Worm (Caenorhabditis elegans) whole organism, dauer: ENCODE measurements around the gene Y49F6A.11.

Source experiments
- unc-62 ChIP-seq: sonication (generic microtip); optimal IDR thresholded peaks from 2 replicates; lab custom pipeline; 2017; ENCODE audit warnings: missing biosample characterization, missing genetic modification reagents, missing genetic modification characterization

Y49F6A.11 gene

DNA sequence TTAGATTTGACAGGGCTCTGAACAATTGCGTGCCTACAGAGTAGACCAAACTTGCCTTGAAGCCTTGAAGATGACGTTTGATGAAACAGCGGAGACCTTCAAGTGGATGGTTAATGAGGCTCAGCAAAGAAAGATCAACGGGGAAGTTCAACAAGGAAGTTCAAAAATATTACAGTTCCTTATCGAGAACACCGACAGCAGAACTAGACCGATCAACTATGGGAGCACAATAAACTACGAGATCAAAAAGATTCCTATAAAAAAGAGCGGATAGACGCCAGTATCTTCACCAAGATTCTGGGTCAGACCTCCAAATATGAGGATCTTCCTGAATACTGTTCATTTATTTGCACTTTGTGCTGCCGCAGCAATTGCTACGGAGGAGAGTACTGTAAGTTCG lies 18.9 kb downstream of the Y49F6A.11 start, which contains the start of gene clec-134:
TSS of gene clec-134 (plus strand) at position 301 of the 400 bp plus-strand sequence.
- TF ChIP-seq unc-62, result no peak

DNA sequence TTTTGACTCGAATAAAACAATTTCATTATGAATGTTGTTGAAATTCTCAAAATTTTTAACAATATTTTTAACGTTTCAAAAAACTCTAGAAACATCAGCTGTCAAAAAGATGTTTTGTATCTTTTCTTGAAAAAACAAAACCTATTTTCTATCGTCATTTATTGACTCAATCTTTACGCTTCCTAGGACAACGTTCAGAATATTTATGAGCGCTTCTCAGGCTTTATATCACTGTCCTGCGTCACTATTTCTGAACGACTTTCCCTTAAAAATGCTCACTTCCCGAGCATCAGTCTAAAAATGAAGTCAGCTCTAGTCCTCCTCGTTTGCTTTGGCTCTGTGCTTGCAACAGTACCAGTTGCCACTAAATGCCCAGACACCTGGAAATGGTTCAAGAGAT lies 20.5 kb downstream of the Y49F6A.11 start, which contains the start of gene clec-133:
TSS of gene clec-133 (plus strand) at position 301 of the 400 bp plus-strand sequence.
- TF ChIP-seq unc-62, result no peak

DNA sequence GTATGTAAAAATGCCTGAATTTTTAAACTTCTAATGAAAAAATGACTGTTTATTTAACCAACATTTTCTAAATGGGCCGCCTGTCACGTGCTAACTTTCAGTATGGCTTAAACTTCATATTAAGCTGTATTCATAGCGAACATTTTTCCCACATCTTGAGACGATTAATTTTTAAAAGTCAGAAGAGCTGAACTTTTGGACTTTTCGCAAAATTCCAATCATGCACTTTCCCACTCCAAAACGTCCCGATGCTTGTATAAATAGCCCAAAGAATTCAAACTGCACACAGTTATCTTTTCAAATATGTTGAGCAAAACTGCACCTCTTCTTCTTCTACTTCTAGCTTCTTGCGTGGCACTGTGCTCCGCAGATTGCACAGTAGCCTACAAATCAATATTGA lies 21.9 kb downstream of the Y49F6A.11 start, which contains the start of gene clec-132:
TSS of gene clec-132 (plus strand) at position 301 of the 400 bp plus-strand sequence.
- no peak for TF ChIP-seq unc-62

DNA sequence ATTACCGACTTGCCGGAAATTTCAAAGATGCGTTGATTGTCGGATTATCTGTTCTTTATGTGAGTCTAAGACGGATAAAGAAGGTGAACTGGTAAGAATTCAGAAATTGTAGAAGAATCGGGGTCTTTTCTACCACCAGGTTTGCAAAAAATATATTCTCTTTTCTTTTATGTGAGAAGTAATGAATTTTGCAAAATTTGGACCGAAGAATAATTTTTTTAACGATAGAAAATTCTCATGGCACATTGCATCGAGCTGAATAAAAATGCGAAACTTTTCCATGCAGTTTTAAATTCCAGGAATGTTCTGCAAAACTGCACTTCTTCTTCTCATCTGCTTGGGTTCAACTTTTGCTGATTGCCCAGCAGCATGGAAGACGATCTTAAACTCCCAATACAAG lies 25.4 kb downstream of the Y49F6A.11 start, which contains the start of gene clec-130:
TSS of gene clec-130 (plus strand) at position 301 of the 400 bp plus-strand sequence.
- TF ChIP-seq unc-62, result no peak

DNA sequence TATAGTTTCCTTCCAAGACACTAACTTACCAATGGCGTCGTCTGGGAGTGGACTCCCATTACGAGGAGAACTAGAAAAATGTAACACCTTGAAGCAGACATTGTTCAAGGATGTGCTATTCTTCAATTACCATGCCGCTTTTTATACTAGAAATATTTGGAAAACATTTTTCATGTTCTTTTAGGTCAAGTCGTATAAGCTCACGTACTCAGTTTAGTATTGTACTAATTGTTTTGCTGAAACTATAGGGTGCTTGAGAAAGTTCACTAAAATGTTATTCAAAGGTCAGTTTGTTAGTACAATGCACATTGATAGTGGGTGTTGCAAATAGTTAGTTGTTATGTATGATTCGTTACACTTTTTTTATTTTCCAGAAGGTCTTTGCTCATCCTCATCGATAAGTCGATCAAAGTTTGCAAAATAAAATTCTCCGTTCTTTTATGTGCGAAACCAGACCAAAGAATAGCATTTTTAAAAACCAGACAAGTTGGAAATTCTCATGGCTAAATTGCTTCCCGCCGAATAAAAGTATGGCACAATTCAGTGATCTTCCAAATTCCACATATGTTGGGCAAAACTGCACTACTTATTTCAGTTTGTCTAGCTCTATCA lies 27.6 kb downstream of the Y49F6A.11 start, which contains the start of the genes clec-128 and clec-129:
TSS of gene clec-128 (minus strand) at position 101 of the 612 bp plus-strand sequence.
TSS of gene clec-129 (plus strand) at position 562 of the 612 bp plus-strand sequence.
- TF ChIP-seq unc-62, result no peak

DNA sequence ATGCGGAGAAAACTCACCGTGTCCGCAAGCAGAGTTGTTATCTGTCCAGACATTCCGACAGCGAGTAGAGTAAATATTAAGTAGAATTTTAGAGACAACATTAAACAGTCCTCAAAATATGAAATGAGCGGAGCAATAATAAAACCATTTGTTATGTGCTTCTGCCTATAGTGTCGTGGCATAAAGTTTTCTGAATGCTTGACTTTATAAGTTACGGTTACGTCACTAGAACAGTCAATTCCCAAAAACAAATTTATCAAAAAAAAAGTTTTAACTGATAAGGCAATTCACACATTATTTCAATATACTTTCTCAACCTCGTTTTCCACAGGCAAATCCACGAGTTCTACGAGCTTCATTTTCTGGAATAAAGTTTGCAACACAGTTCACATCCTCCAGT lies 29.5 kb downstream of the Y49F6A.11 start, which contains the start of gene clec-127:
TSS of gene clec-127 (minus strand) at position 101 of the 400 bp plus-strand sequence.
- TF ChIP-seq unc-62, result no peak

DNA sequence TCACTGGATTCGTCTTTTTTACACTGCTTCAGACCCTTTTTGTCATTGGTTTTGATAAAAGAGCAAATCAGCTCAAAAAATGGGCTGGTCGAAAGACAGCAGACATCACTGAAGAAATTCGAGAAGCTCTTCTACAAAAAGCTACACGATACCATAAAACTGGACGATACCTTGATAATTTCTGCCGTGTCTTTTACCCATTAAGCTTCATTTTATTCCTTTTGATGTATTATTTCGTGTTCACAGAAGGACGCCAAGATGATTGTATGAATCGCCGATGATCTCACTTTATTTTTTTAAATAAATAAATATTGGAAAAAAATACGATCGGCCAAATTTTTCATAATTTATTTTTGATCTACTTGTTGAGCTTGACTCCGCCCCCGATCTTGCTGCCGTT lies 31.6 kb downstream of the Y49F6A.11 start:
- no peak for TF ChIP-seq unc-62

DNA sequence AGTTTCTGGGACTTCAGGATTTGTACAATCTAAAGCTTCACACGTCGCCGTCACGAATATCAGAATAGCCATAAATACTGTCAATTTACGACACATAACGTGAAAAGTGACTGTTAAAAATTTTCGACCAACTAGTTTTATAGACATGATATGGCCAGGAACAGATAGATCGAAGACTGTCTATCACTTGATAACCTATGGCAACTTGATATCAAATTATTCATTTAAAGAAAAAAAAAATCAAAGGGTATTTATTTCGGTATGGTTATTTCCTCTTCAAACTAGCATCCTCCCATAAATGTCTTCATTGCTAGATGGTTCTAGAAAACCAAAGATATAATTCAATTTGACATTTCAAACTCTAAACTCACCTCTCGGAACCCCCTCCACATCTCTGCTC lies 36.2 kb downstream of the Y49F6A.11 start, which contains the start of gene W10G11.3:
TSS of gene W10G11.3 (minus strand) at position 101 of the 400 bp plus-strand sequence.
- TF ChIP-seq unc-62, result no peak

DNA sequence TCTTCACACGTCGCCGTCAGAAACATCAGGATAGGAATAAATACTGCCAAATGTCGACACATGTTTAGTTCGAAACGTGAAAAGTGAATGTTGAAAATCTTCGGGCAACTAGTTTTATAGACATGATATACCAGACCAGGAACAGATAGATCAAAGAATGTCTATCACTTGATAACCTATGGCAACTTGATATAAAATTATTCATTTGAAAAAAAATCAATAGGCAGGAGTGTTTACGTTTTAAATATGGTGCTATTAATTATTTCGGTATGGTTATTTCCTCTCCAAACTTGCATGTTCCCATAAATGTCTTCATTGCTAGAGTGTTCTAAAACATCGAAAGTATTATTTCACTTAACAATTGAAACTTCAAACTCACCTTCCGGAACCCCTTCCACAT lies 37.1 kb downstream of the Y49F6A.11 start, which contains the start of gene W10G11.2:
TSS of gene W10G11.2 (minus strand) at position 101 of the 400 bp plus-strand sequence.
- no peak for TF ChIP-seq unc-62

DNA sequence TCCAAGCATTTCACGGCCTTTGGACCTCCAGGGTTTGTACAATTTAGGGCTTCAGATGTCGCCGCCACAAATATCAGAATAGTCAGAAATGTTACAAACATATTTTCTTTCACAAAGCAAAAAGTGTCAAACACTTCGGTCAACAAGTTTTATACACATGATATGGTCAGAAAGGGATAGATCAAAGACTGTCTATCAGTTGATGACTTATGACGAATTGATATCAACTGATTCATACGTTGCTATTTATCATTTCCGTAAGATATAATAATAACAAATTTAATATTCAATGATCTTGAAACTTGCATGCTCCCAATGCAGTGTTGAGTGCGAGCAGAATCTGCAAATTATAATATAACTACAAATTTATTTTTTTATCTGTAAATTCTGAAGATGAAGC lies 38.0 kb downstream of the Y49F6A.11 start, which contains the start of gene W10G11.1:
TSS of gene W10G11.1 (minus strand) at position 101 of the 400 bp plus-strand sequence.
- TF ChIP-seq unc-62, result no peak

DNA sequence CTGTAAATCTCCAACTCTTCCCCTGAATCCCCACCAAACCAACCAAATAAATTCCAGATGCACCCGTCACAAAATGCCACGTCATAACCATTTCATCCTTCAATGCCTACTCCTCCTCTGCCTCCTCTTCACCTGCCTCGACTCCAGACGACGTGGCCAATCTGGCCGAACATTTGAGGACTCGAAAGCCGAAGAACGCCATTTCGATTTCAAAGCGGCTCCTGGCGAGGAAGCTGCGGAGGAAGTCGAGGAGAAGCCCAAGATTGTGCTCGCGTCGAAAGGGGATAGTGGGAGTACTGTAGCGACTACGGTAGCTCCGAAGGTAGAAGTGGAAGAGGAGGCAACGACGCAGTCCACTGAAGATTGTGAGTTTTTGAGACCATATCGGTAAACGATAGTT lies 41.2 kb downstream of the Y49F6A.11 start, which contains the start of gene lgc-45:
TSS of gene lgc-45 (plus strand) at position 56 of the 400 bp plus-strand sequence.
- TF ChIP-seq unc-62, result no peak

DNA sequence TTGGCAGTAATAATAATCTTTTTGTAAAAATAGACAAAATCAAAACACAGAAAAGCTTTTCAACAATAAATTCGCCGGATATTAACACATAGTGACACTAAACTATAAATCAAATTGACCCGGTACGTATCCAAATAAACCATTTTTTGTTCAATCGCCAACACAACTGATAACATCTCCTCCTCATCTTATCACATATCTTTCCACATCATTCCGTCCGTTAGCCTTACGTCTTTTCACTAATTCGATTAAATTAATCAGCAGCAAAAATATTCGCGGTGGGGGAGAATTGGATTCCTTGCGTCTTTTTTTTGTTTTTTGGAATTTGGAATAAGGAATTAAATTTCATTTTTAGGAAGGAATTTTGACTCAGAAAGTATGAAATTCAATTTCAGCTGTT lies 42.0 kb downstream of the Y49F6A.11 start:
- TF ChIP-seq unc-62, result no peak

DNA sequence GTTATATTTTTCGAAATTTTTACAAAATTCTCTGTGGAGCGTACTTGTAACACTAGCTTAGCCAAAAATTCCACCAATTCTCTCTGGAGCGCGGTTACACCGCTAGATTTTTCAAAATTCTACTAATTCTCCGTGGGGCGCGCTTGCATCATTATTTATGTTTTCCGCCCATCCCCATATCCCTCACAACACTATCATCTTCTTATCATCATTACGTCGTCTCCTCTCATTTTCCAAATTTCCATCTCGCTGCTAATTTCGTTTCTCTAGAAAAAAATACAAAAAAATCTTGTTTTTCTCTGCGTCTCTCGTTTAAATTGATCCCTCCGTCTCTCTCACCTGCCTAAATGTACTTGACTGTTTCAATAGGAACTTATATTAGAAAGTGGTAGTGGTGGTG lies 43.3 kb downstream of the Y49F6A.11 start:
- TF ChIP-seq unc-62, result no peak

DNA sequence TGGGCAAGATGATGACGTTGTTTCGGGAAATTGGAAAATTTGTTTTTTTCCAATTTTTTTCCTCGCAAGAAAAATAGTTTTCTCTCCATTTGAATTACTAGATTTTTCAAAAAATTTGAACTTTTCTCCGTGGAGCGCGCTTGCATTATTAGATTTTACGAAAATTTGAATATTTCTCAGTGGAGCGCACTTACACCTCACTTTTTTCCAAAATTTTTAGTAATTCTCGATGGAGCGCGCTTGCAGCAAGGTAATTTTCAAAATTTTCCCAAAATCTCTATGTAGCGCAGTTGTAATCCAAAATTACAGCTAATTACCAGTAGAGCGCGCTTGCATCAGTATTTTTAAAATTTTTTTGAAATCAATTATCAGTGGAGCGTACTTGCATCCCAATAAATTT lies 43.9 kb downstream of the Y49F6A.11 start:
- no peak for TF ChIP-seq unc-62

DNA sequence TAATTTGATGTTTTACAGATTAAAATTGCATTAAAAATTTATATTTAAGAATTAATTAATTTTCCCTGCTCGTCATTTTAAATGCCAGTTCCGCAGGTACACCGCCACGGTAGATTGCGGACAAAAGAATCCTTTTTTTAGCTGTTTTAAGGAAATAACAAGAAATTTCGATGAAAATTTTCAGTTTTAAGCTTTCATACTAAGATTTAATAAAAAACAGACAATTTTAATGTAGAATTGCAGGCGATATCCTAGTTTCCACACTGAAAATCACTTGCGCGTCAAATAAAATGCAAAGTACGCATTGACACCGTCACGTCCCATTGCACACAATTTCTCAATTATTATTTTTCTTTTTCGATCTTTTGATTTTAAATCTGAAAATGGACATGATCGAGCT lies 45.2 kb downstream of the Y49F6A.11 start, which contains the start of gene dnc-3:
TSS of gene dnc-3 (plus strand) at position 272 of the 400 bp plus-strand sequence.
- no peak for TF ChIP-seq unc-62

DNA sequence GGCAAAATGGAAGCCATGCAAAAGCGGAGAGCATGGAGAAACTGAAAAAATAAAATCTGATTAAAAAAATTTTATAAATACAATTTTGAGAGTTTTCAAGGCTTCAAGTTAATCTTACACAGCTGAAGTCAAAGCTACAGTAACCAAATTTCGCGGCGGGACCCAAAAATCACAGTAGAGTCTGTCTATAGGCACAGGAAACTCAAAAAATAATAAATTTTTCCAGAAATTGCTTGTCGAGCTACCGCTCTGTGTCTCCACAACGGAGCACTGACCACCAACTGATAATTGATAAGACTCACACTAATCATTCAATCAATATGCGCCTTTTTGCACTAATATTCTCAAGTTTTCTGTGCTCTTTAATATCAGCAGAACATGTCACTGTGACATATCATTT lies 48.3 kb downstream of the Y49F6A.11 start, which contains the start of gene W10G11.19:
TSS of gene W10G11.19 (plus strand) at position 301 of the 400 bp plus-strand sequence.
- TF ChIP-seq unc-62, result no peak
